Worm (Caenorhabditis elegans): ENCODE data around the gene srh-166.

Gene srh-166

DNA sequence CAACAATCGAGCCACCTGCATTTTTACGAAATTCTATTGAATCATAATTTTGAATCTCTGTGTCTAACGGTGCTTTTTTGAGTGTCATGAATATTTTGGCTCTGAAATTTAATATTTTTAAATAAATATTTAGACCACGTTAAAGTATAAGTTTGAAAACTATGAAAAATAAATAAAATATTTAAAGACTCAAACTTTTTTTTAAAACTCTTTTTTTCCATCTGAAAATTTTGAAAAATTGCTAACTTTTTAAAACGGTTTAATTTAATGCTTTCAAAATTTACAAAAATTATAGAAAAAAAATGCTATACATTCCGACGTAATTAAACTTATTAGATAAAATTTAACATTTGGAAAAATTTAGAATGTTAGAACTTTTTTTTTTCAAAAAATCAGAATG, 18.4 kb upstream of the srh-166 start, which contains the start of gene slc-36.3:
Gene slc-36.3, minus strand, starts transcription at position 101 of the 400 bp plus-strand sequence.
- TF ChIP-seq mep-1 (tag; optimal IDR thresholded peaks at IDR 0.05) (no peak), lin-13 (tag; optimal IDR thresholded peaks at IDR 0.05) (no peak), drap-1 (GFP tag; optimal IDR thresholded peaks at IDR 0.05) (no peak), nhr-76 (tag; optimal IDR thresholded peaks at IDR 0.05) (no peak), flh-1 (GFP tag; optimal IDR thresholded peaks at IDR 0.05) (no peak), pha-4 (tag; optimal IDR thresholded peaks at IDR 0.05) (no peak), ces-1 (GFP tag; optimal IDR thresholded peaks at IDR 0.05) (no peak), zip-8 (tag; optimal IDR thresholded peaks at IDR 0.05) (no peak), unc-62 (GFP tag; optimal IDR thresholded peaks at IDR 0.05) (no peak), ztf-11 (tag; optimal IDR thresholded peaks at IDR 0.05) (no peak), lsy-2 (tag; optimal IDR thresholded peaks at IDR 0.05) (no peak), nhr-28 (tag; optimal IDR thresholded peaks at IDR 0.05) (no peak), tbx-8 (GFP tag; optimal IDR thresholded peaks at IDR 0.05) (no peak), nhr-237 (tag; optimal IDR thresholded peaks at IDR 0.05) (no peak)

DNA sequence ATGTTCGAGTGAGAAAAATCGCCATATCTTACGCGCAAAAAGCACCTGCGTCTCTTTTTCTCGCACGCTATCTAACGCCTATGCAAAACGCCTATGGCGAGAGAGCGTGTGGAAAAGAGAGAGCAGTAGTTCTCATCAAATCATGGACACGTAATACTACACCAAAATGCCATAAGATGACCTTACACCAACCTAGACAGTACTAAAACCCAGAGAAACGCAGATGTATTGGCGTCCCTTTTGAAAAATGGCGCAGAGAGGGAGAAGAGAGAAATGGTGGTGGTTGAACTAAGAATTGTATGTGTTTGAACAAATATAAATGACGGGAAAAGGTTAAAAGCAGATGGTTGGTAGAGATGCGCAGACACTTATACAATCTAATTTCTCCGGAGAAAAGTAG, 13.4 kb upstream of the srh-166 start, which contains the start of gene Y38H6C.16:
Gene Y38H6C.16, minus strand, starts transcription at position 293 of the 400 bp plus-strand sequence.
- TF ChIP-seq drap-1 (GFP tag; optimal IDR thresholded peaks at IDR 0.05): no peak
- TF ChIP-seq elt-3 (tag; optimal IDR thresholded peaks at IDR 0.05): no peak
- TF ChIP-seq ham-2 (GFP tag; optimal IDR thresholded peaks at IDR 0.05): no peak
- no peak for TF ChIP-seq lin-13 (tag; optimal IDR thresholded peaks at IDR 0.05)
- no peak for TF ChIP-seq unc-39 (tag; optimal IDR thresholded peaks at IDR 0.05)

DNA sequence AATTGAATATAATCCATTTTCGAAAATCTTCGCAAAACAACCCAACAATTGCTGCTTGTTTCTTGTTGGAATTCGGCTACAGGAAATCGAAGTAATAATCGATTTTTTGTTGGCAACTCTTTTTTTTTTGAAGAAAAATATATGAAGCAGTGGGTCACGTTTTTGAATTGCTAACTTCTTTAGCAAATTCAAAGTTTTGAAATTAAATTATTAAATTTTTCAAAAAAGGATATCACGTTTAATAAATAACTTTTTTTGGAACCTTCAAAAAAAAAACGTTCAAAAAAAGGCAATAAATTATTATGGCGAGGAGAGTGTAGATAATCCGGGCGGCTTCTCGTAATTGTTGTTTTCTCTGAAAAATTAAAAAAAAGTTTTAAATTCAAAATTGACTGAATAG, 10.5 kb upstream of the srh-166 start, which contains the start of gene Y38H6C.15:
Gene Y38H6C.15, minus strand, starts transcription at position 101 of the 400 bp plus-strand sequence.
- TF ChIP-seq mls-2 (tag; optimal IDR thresholded peaks at IDR 0.05) (no peak), elt-1 (tag; optimal IDR thresholded peaks at IDR 0.05; ENCODE audit: borderline replicate concordance, insufficient read depth) (no peak), unc-39 (tag; optimal IDR thresholded peaks at IDR 0.05) (no peak), ztf-11 (tag; optimal IDR thresholded peaks at IDR 0.05) (no peak), blmp-1 (tag; optimal IDR thresholded peaks at IDR 0.05) (no peak), nhr-28 (tag; optimal IDR thresholded peaks at IDR 0.05) (no peak), pha-4 (tag; optimal IDR thresholded peaks at IDR 0.05) (no peak), drap-1 (GFP tag; optimal IDR thresholded peaks at IDR 0.05) (no peak), nhr-2 (tag; optimal IDR thresholded peaks at IDR 0.05) (no peak), flh-1 (GFP tag; optimal IDR thresholded peaks at IDR 0.05) (no peak), ces-1 (GFP tag; optimal IDR thresholded peaks at IDR 0.05) (no peak), sptf-1 (tag; optimal IDR thresholded peaks at IDR 0.05) (no peak), nhr-12 (tag; optimal IDR thresholded peaks at IDR 0.05) (no peak), ceh-43 (GFP tag; optimal IDR thresholded peaks at IDR 0.05) (no peak), mep-1 (tag; optimal IDR thresholded peaks at IDR 0.05) (no peak)

DNA sequence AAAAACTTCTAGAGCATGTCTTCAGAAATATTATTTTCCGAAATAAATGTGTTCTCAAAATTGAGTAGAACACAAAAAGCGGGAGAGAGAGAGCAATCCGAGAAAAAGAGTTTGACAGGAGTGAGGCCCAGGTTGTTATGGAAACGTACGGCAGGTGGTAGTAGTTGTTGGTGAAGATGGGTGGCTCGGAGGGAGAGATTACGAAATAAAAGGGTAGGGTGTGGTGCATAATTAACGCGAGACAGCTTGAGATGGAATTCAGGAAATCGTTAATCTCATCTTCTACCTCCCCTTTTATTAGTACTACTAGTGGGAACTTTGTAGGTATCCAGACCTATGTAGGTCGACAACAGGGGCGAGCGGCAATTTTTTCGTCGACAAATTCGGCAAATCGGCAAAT, 8.4 kb upstream of the srh-166 start, which contains the start of gene famh-161:
Gene famh-161, minus strand, starts transcription at position 101 of the 400 bp plus-strand sequence.
- TF ChIP-seq ces-1 (GFP tag; optimal IDR thresholded peaks at IDR 0.05): peak; percentile 15
- TF ChIP-seq nhr-2 (tag; optimal IDR thresholded peaks at IDR 0.05): no peak

DNA sequence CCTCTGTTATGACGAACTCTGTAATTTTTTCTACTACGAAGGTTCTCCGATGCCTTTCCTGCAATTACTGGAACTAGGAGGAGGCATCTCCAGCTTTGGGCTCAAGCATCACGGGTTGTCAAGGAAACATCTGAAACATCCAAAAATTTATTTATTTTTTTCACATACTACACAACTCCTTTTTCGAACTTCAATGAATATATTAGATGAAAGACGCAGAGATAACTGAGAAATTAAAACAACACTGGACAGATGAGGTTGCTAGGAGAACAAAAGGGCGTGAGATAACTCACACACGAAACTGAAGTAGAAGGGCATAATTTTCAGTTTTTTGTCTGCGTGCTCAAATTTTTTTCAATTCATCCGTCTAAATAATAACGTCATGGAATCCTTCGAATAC, 1.8 kb upstream of the srh-166 start, which contains the start of gene Y38H6C.13:
Gene Y38H6C.13, plus strand, starts transcription at position 301 of the 400 bp plus-strand sequence.
- TF ChIP-seq snpc-4 (tag; optimal IDR thresholded peaks at IDR 0.05) (no peak), ces-1 (GFP tag; optimal IDR thresholded peaks at IDR 0.05) (no peak), lin-32 (GFP tag; optimal IDR thresholded peaks at IDR 0.05) (no peak), unc-62 (GFP tag; optimal IDR thresholded peaks at IDR 0.05) (no peak), hlh-1 (tag; optimal IDR thresholded peaks at IDR 0.05) (no peak), unc-39 (tag; optimal IDR thresholded peaks at IDR 0.05) (no peak)

DNA sequence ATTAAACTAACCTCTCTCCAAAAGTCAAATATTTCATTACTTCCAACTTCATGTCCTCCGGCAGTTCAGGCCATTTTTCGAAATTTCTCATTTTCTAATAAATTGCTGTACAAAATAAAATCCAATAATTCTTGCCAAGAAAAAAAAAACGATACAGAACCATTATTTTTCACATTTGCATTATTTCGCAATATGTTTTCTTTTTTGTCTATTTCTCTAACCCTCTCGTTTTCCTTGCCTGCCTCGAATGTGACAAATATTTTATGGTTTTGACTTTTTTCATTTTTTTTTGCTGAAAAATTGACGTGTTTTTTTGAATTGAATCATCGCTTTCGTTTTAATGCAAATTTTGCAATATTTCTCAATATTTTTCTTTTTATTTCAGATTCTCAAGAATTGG, 3.4 kb downstream of the srh-166 start, which contains the start of the genes Y38H6C.9 and fbxa-150:
Gene Y38H6C.9, minus strand, starts transcription at position 52 of the 400 bp plus-strand sequence.
Gene fbxa-150, plus strand, starts transcription at position 380 of the 400 bp plus-strand sequence.
- no peak for TF ChIP-seq ces-1 (GFP tag; optimal IDR thresholded peaks at IDR 0.05)
- TF ChIP-seq ceh-83 (GFP tag; optimal IDR thresholded peaks at IDR 0.05): no peak
- TF ChIP-seq nhr-76 (tag; optimal IDR thresholded peaks at IDR 0.05): no peak
- no peak for TF ChIP-seq elt-1 (tag; optimal IDR thresholded peaks at IDR 0.05; ENCODE audit: borderline replicate concordance, insufficient read depth)
- TF ChIP-seq nhr-2 (tag; optimal IDR thresholded peaks at IDR 0.05): no peak
- no peak for TF ChIP-seq ham-2 (GFP tag; optimal IDR thresholded peaks at IDR 0.05)
- TF ChIP-seq nhr-28 (tag; optimal IDR thresholded peaks at IDR 0.05): no peak
- no peak for TF ChIP-seq elt-3 (tag; optimal IDR thresholded peaks at IDR 0.05)
- no peak for TF ChIP-seq ceh-43 (GFP tag; optimal IDR thresholded peaks at IDR 0.05)
- no peak for TF ChIP-seq blmp-1 (tag; optimal IDR thresholded peaks at IDR 0.05)
- no peak for TF ChIP-seq mep-1 (tag; optimal IDR thresholded peaks at IDR 0.05)
- TF ChIP-seq ceh-39 (tag; optimal IDR thresholded peaks at IDR 0.05): no peak
- no peak for TF ChIP-seq tbx-8 (GFP tag; optimal IDR thresholded peaks at IDR 0.05)
- no peak for TF ChIP-seq M03D4.4 (tag; optimal IDR thresholded peaks at IDR 0.05)
- no peak for TF ChIP-seq hlh-1 (tag; optimal IDR thresholded peaks at IDR 0.05)

Measured in whole organism, mixed stage, embryonic.